Worm (Caenorhabditis elegans) whole organism, late embryonic: ENCODE measurements around the gene R10D12.7.

Experiments used
- C08G9.2 ChIP-seq: sonication (generic microtip); optimal IDR thresholded peaks from 2 replicates; lab custom pipeline; 2016; ENCODE audit warnings: mild to moderate bottlenecking, missing genetic modification characterization, moderate library complexity, missing compliant biosample characterization
- C38D4.7 ChIP-seq: fragments of 200-800 bp; sonication (Bioruptor generic); optimal IDR thresholded peaks from 2 replicates; lab custom pipeline; 2018; ENCODE audit warnings: mild to moderate bottlenecking, missing genetic modification characterization, moderate library complexity, missing compliant biosample characterization
- ahr-1 ChIP-seq: sonication (generic microtip); optimal IDR thresholded peaks from 2 replicates; lab custom pipeline; 2016; ENCODE audit warnings: missing genetic modification characterization, missing compliant biosample characterization
- ama-1 ChIP-seq: fragments of 150-350 bp; optimal IDR thresholded peaks from 2 replicates; lab custom pipeline; 2014
- ceh-18 ChIP-seq: sonication (generic microtip); optimal IDR thresholded peaks from 2 replicates; lab custom pipeline; 2016; ENCODE audit warnings: missing genetic modification characterization, missing compliant biosample characterization
- ceh-2 ChIP-seq: sonication (generic microtip); optimal IDR thresholded peaks from 2 replicates; lab custom pipeline; 2016; ENCODE audit warnings: missing genotype, missing genetic modification characterization, missing compliant biosample characterization
- ceh-31 ChIP-seq: sonication (generic microtip); optimal IDR thresholded peaks from 2 replicates; lab custom pipeline; 2016; ENCODE audit warnings: missing genetic modification characterization, missing compliant biosample characterization
- ceh-34 ChIP-seq: sonication (generic microtip); optimal IDR thresholded peaks from 2 replicates; lab custom pipeline; 2016; ENCODE audit warnings: mild to moderate bottlenecking, missing genetic modification characterization, missing compliant biosample characterization
- ceh-45 ChIP-seq: fragments of 200-800 bp; sonication (Bioruptor generic); IDR thresholded peaks from 2 replicates; pipeline ENCODE4 v1.3.6; 2022; ENCODE audit warnings: missing genetic modification reagents, missing genetic modification characterization, missing compliant biosample characterization
- ceh-48 ChIP-seq: sonication (generic microtip); optimal IDR thresholded peaks from 2 replicates; lab custom pipeline; 2016; ENCODE audit warnings: missing genetic modification characterization, inconsistent platforms, missing compliant biosample characterization
- ceh-9 ChIP-seq: sonication (generic microtip); optimal IDR thresholded peaks from 2 replicates; lab custom pipeline; 2016; ENCODE audit warnings: mild to moderate bottlenecking, missing genetic modification characterization, inconsistent platforms, missing compliant biosample characterization
- dve-1 ChIP-seq: sonication (generic microtip); optimal IDR thresholded peaks from 2 replicates; lab custom pipeline; 2017; ENCODE audit warnings: antibody characterized with exemption, mild to moderate bottlenecking, missing genetic modification characterization, missing compliant biosample characterization
- ets-4 ChIP-seq: sonication (generic microtip); optimal IDR thresholded peaks from 2 replicates; lab custom pipeline; 2016; ENCODE audit warnings: missing genetic modification characterization, missing compliant biosample characterization
- fax-1 ChIP-seq: sonication (generic microtip); optimal IDR thresholded peaks from 2 replicates; lab custom pipeline; 2016; ENCODE audit warnings: missing genotype, missing genetic modification characterization, missing compliant biosample characterization
- gmeb-2 ChIP-seq: sonication (generic microtip); optimal IDR thresholded peaks from 2 replicates; lab custom pipeline; 2016; ENCODE audit warnings: missing genetic modification characterization, inconsistent platforms, missing compliant biosample characterization
- hlh-6 ChIP-seq: sonication (generic microtip); optimal IDR thresholded peaks from 2 replicates; lab custom pipeline; 2016; ENCODE audit warnings: missing genotype, missing genetic modification characterization, missing compliant biosample characterization
- hlh-8 ChIP-seq: sonication (generic microtip); optimal IDR thresholded peaks from 2 replicates; lab custom pipeline; 2016; ENCODE audit warnings: missing genotype, missing genetic modification characterization, missing compliant biosample characterization
- lim-6 ChIP-seq: sonication (generic microtip); optimal IDR thresholded peaks from 2 replicates; lab custom pipeline; 2016; ENCODE audit warnings: missing genetic modification characterization, missing compliant biosample characterization
- madf-2 ChIP-seq: sonication (generic microtip); optimal IDR thresholded peaks from 2 replicates; lab custom pipeline; 2017; ENCODE audit warnings: missing genetic modification characterization, missing compliant biosample characterization
- mec-3 ChIP-seq: sonication (generic microtip); optimal IDR thresholded peaks from 2 replicates; lab custom pipeline; 2016; ENCODE audit warnings: borderline replicate concordance, missing genetic modification characterization, missing compliant biosample characterization
- nhr-11 ChIP-seq: fragments of 150-350 bp; optimal IDR thresholded peaks from 2 replicates; lab custom pipeline; 2014; ENCODE audit warnings: missing biosample characterization, missing genetic modification characterization
- nhr-232 ChIP-seq: sonication (generic microtip); optimal IDR thresholded peaks from 2 replicates; lab custom pipeline; 2016; ENCODE audit warnings: missing genetic modification characterization, missing compliant biosample characterization
- odd-2 ChIP-seq: sonication (generic microtip); optimal IDR thresholded peaks from 2 replicates; lab custom pipeline; 2017; ENCODE audit warnings: antibody characterized with exemption, mild to moderate bottlenecking, missing genetic modification characterization, missing compliant biosample characterization
- pag-3 ChIP-seq: sonication (generic microtip); optimal IDR thresholded peaks from 2 replicates; lab custom pipeline; 2016; ENCODE audit warnings: missing compliant biosample characterization, missing genetic modification characterization, borderline replicate concordance
- pax-1 ChIP-seq: fragments of 150-350 bp; optimal IDR thresholded peaks from 2 replicates; lab custom pipeline; 2014; ENCODE audit warnings: missing biosample characterization, missing genetic modification characterization
- pha-4 ChIP-seq: fragments of 150-350 bp; optimal IDR thresholded peaks from 2 replicates; lab custom pipeline; 2018; ENCODE audit warnings: missing biosample characterization, missing genetic modification reagents, missing genetic modification characterization
- rnt-1 ChIP-seq: sonication (generic microtip); optimal IDR thresholded peaks from 2 replicates; lab custom pipeline; 2016; ENCODE audit warnings: missing genetic modification characterization, missing compliant biosample characterization
- sox-4 ChIP-seq: sonication (generic microtip); optimal IDR thresholded peaks from 2 replicates; lab custom pipeline; 2017; ENCODE audit warnings: mild to moderate bottlenecking, missing genetic modification characterization, inconsistent platforms, missing compliant biosample characterization
- tbx-2 ChIP-seq: sonication (generic microtip); optimal IDR thresholded peaks from 2 replicates; lab custom pipeline; 2016; ENCODE audit warnings: missing genetic modification characterization, missing compliant biosample characterization
- tbx-7 ChIP-seq: sonication (generic microtip); optimal IDR thresholded peaks from 2 replicates; lab custom pipeline; 2016; ENCODE audit warnings: missing genotype, missing genetic modification characterization, missing compliant biosample characterization
- ttx-3 ChIP-seq: sonication (generic microtip); optimal IDR thresholded peaks from 2 replicates; lab custom pipeline; 2016; ENCODE audit warnings: missing genetic modification reagents, missing genetic modification characterization, missing compliant biosample characterization
- unc-3 ChIP-seq, 2 experiments: fragments of 200-800 bp in 1 of 2; sonication (Bioruptor generic) in 1 of 2; sonication (generic microtip) in 1 of 2; conservative IDR thresholded peaks in 1 of 2; optimal IDR thresholded peaks in 1 of 2; 2 replicates each; pipeline versions ENCODE4 v1.3.6 to Lab custom; 2016 to 2022; ENCODE audit warnings: missing compliant biosample characterization in 2 of 2, missing genetic modification characterization in 2 of 2, missing genetic modification reagents in 1 of 2
- unc-42 ChIP-seq: sonication (generic microtip); optimal IDR thresholded peaks from 2 replicates; lab custom pipeline; 2016; ENCODE audit warnings: missing genotype, missing genetic modification characterization, missing compliant biosample characterization
- unc-55 ChIP-seq: sonication (generic microtip); optimal IDR thresholded peaks from 2 replicates; lab custom pipeline; 2017; ENCODE audit warnings: missing biosample characterization, missing genetic modification reagents, missing genetic modification characterization
- zip-5 ChIP-seq: sonication (generic microtip); optimal IDR thresholded peaks from 2 replicates; lab custom pipeline; 2016; ENCODE audit warnings: missing genetic modification characterization, missing compliant biosample characterization
- ztf-16 ChIP-seq: sonication (generic microtip); optimal IDR thresholded peaks from 2 replicates; lab custom pipeline; 2017; ENCODE audit warnings: missing genetic modification characterization, missing compliant biosample characterization

The R10D12.7 gene

ce11 chrV:13931225-13931624 is 18.6 kb upstream of the R10D12.7 start, which contains the start of gene C06B3.16:
C06B3.16 (plus strand) TSS chrV:13931525.
- no peak for TF ChIP-seq unc-42

- TF ChIP-seq C08G9.2 (no peak), ceh-18 (no peak), unc-55 (GFP tag; lab: Kevin White, UChicago) (no peak), ceh-2 (tag; lab: Kevin White, UChicago) (no peak), sox-4 (tag; lab: Kevin White, UChicago) (no peak), ahr-1 (tag; lab: Kevin White, UChicago) (no peak), nhr-232 (no peak), dve-1 (no peak), ceh-9 (tag; lab: Kevin White, UChicago) (no peak), tbx-2 (tag; lab: Kevin White, UChicago) (no peak), hlh-6 (tag; lab: Kevin White, UChicago) (no peak), ceh-45 (GFP tag; lab: Robert Waterston, UW) (no peak), ttx-3 (tag; lab: Kevin White, UChicago) (no peak), ets-4 (tag; lab: Kevin White, UChicago) (no peak), hlh-8 (tag; lab: Kevin White, UChicago) (no peak)
- TF ChIP-seq, all 69 proteins: peak for 0
These were observed 17.9 kb upstream of the R10D12.7 start for ce11 chrV:13931952-13932351.

ce11 chrV:13934545-13934944 is 15.3 kb upstream of the R10D12.7 start, which contains the start of gene R10D12.1:
R10D12.1 (minus strand) TSS chrV:13934645.
- TF ChIP-seq C38D4.7 (GFP tag; lab: Kevin White, UChicago): no peak
- no peak for TF ChIP-seq ceh-2 (tag; lab: Kevin White, UChicago)
- no peak for TF ChIP-seq hlh-6 (tag; lab: Kevin White, UChicago)
- TF ChIP-seq madf-2 (tag; lab: Kevin White, UChicago): no peak
- TF ChIP-seq sox-4 (tag; lab: Kevin White, UChicago): no peak
- TF ChIP-seq lim-6: no peak
- TF ChIP-seq dve-1: no peak
- TF ChIP-seq pha-4: no peak
- TF ChIP-seq C08G9.2: no peak
- TF ChIP-seq mec-3 (tag; lab: Kevin White, UChicago): no peak
- no peak for TF ChIP-seq nhr-11 (tag; lab: Kevin White, UChicago)
- no peak for TF ChIP-seq odd-2
- TF ChIP-seq tbx-7 (tag; lab: Kevin White, UChicago): no peak
- TF ChIP-seq ztf-16 (tag; lab: Kevin White, UChicago): no peak
- TF ChIP-seq, all 69 proteins: peak for 0

- no peak for TF ChIP-seq ttx-3 (tag; lab: Kevin White, UChicago)
- no peak for TF ChIP-seq ceh-31 (tag; lab: Kevin White, UChicago)
- TF ChIP-seq ztf-16 (tag; lab: Kevin White, UChicago): no peak
- TF ChIP-seq, all 69 proteins: peak for 0
These were observed 14.4 kb upstream of the R10D12.7 start for ce11 chrV:13935423-13935822.

ce11 chrV:13936052-13936451 is 13.8 kb upstream of the R10D12.7 start:
- no peak for TF ChIP-seq mec-3 (tag; lab: Kevin White, UChicago)
- TF ChIP-seq zip-5 (tag; lab: Kevin White, UChicago): no peak
- TF ChIP-seq ceh-18: no peak
- TF ChIP-seq ama-1 (lab: Kevin White, UChicago): no peak
- no peak for TF ChIP-seq ztf-16 (tag; lab: Kevin White, UChicago)
- TF ChIP-seq pag-3: no peak
- TF ChIP-seq rnt-1: no peak
- no peak for TF ChIP-seq fax-1 (tag; lab: Kevin White, UChicago)
- TF ChIP-seq pax-1: no peak
- TF ChIP-seq, all 69 proteins: peak for 0

- TF ChIP-seq ceh-48: no peak
- no peak for TF ChIP-seq ztf-16 (tag; lab: Kevin White, UChicago)
- no peak for TF ChIP-seq gmeb-2 (tag; lab: Kevin White, UChicago)
- TF ChIP-seq unc-3 (GFP tag; conservative IDR thresholded peaks at IDR 0.05; lab: Robert Waterston, UW): no peak
- no peak for TF ChIP-seq unc-3 (tag; optimal IDR thresholded peaks at IDR 0.05; lab: Kevin White, UChicago)
- no peak for TF ChIP-seq ceh-34
- TF ChIP-seq dve-1: no peak
These were observed 13.0 kb upstream of the R10D12.7 start, which contains the start of gene srw-145 for ce11 chrV:13936850-13937249. srw-145 (plus strand) TSS chrV:13937150.
